Fruit fly (Drosophila melanogaster) whole organism, pupa: ENCODE results near the gene yellow-f.
A peak's percentile ranks its signal among the peaks of the same experiment; 100 is the strongest.

Source experiments
- CG10348 ChIP-seq: fragments of 200-800 bp; sonication (Bioruptor generic); IDR thresholded peaks from 2 replicates; pipeline ENCODE4 v1.3.6; 2022; ENCODE audit warnings: missing biosample characterization, missing genetic modification characterization
- CG12605 ChIP-seq: fragments of 200-800 bp; sonication (Bioruptor generic); IDR thresholded peaks from 2 replicates; pipeline ENCODE4 v1.3.6; 2022; ENCODE audit warnings: missing biosample characterization, missing genetic modification characterization
- CG13204 ChIP-seq: fragments of 200-800 bp; sonication (Bioruptor generic); optimal IDR thresholded peaks from 2 replicates; lab custom pipeline; 2018; ENCODE audit warnings: missing biosample characterization, mild to moderate bottlenecking, missing genetic modification characterization, moderate library complexity
- CG14655 ChIP-seq: fragments of 200-800 bp; sonication (Bioruptor generic); optimal IDR thresholded peaks from 3 replicates; lab custom pipeline; 2017; ENCODE audit warnings: mild to moderate bottlenecking, missing biosample characterization, missing genetic modification reagents, missing genetic modification characterization
- CG15710 ChIP-seq: fragments of 200-800 bp; sonication (Bioruptor generic); optimal IDR thresholded peaks from 2 replicates; lab custom pipeline; 2018; ENCODE audit warnings: missing biosample characterization, mild to moderate bottlenecking, missing genetic modification characterization, moderate library complexity
- CG17806 ChIP-seq: fragments of 200-800 bp; sonication (Bioruptor generic); optimal IDR thresholded peaks from 2 replicates; lab custom pipeline; 2018; ENCODE audit warnings: missing biosample characterization, mild to moderate bottlenecking, missing genetic modification characterization, moderate library complexity
- CG32121 ChIP-seq: fragments of 200-800 bp; sonication (Bioruptor generic); IDR thresholded peaks from 2 replicates; pipeline ENCODE4 v1.3.6; 2022; ENCODE audit warnings: missing biosample characterization, missing genetic modification characterization
- CG34367 ChIP-seq: fragments of 200-800 bp; sonication (Bioruptor generic); optimal IDR thresholded peaks from 2 replicates; lab custom pipeline; 2018; ENCODE audit warnings: missing biosample characterization, mild to moderate bottlenecking, missing genetic modification characterization
- CG4496 ChIP-seq: fragments of 200-800 bp; sonication (Bioruptor generic); IDR thresholded peaks from 3 replicates; pipeline ENCODE4 v1.3.6; 2022; ENCODE audit warnings: missing biosample characterization, missing genetic modification characterization
- CG8159 ChIP-seq: fragments of 200-800 bp; sonication (Bioruptor generic); optimal IDR thresholded peaks from 3 replicates; lab custom pipeline; 2018; ENCODE audit warnings: missing biosample characterization, mild to moderate bottlenecking, missing genetic modification characterization, moderate library complexity
- CG8301 ChIP-seq: fragments of 200-800 bp; sonication (Bioruptor generic); optimal IDR thresholded peaks from 2 replicates; lab custom pipeline; 2018; ENCODE audit warnings: missing biosample characterization, mild to moderate bottlenecking, missing genetic modification characterization
- CG9948 ChIP-seq: fragments of 200-800 bp; sonication (Bioruptor generic); optimal IDR thresholded peaks from 2 replicates; lab custom pipeline; 2018; ENCODE audit warnings: missing biosample characterization, mild to moderate bottlenecking, missing genetic modification characterization, moderate library complexity
- D1 ChIP-seq: fragments of 200-800 bp; sonication (Bioruptor generic); optimal IDR thresholded peaks from 2 replicates; lab custom pipeline; 2018; ENCODE audit warnings: missing biosample characterization, mild to moderate bottlenecking, missing genetic modification characterization, moderate library complexity
- EcR ChIP-seq: fragments of 200-800 bp; sonication (Bioruptor generic); optimal IDR thresholded peaks from 3 replicates; lab custom pipeline; 2019; ENCODE audit warnings: missing biosample characterization, missing genetic modification characterization, mild to moderate bottlenecking, moderate library complexity, missing genetic modification reagents
- Ets98B ChIP-seq: fragments of 200-800 bp; sonication (Bioruptor generic); IDR thresholded peaks from 2 replicates; pipeline ENCODE4 v1.3.6; 2022; ENCODE audit warnings: missing biosample characterization, missing genetic modification characterization
- Pif1A ChIP-seq: fragments of 200-800 bp; sonication (Bioruptor generic); optimal IDR thresholded peaks from 3 replicates; lab custom pipeline; 2016; ENCODE audit warnings: missing biosample characterization, missing genetic modification characterization
- Pif1B ChIP-seq: fragments of 200-800 bp; sonication (Bioruptor generic); optimal IDR thresholded peaks from 3 replicates; lab custom pipeline; 2016; ENCODE audit warnings: missing biosample characterization, missing genetic modification characterization
- Snoo ChIP-seq: fragments of 200-800 bp; sonication (Bioruptor generic); optimal IDR thresholded peaks from 3 replicates; lab custom pipeline; 2017; ENCODE audit warnings: missing biosample characterization, mild to moderate bottlenecking, missing genetic modification characterization, inconsistent platforms
- fd96Ca ChIP-seq: fragments of 200-800 bp; sonication (Bioruptor generic); IDR thresholded peaks from 3 replicates; pipeline ENCODE4 v1.3.6; 2022; ENCODE audit warnings: missing biosample characterization, missing genetic modification characterization
- gl ChIP-seq: fragments of 200-800 bp; sonication (Bioruptor generic); optimal IDR thresholded peaks from 2 replicates; lab custom pipeline; 2018; ENCODE audit warnings: missing biosample characterization, mild to moderate bottlenecking, missing genetic modification characterization
- rn ChIP-seq: fragments of 200-800 bp; sonication (Bioruptor generic); IDR thresholded peaks from 2 replicates; pipeline ENCODE4 v1.3.6; 2022; ENCODE audit warnings: missing biosample characterization, missing genetic modification characterization

Gene yellow-f

DNA sequence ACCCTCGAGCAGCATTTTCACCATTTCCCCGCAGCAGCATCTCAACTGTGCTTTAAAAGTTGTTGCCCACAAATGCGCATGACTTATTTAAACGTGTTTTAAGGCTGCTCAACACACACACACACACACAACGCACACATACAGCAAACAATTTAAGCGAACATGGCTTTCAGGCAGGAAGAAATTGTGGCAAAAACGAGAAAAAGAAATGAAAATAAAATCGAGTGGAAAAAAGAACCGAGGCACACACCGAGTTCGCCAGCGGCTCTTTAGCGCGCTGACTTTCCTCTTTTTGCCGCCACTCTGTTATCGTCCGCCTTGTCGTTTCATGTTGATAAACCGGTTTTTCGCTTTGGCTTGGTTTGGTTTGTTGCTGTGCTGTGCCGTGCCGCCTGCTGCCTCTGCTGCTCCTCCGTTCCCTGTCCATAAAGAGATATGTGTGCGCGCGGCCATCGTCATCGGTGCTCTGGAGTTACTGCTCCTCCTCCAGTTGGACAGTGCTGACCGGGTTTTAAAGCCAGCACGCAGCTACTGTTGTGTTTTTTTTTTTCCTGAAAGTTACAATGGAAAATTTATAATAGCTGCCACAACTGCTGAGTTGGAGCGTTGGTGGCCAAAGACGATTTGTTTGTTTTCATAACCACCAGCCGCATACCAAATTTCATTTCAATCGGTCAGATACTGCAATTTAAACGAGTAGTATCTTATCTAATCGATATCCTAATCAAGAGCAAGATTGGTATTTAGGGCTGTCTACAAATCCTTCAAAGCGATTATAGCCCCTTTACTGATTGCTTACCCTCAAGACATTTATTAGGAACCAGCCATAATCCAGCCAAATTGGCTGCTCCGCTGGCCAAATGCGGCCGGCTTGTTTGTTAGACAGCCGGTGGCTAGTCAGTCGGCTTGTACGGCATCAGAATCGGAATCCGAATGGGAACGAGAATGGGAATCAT, 23.1 kb upstream of the yellow-f start:
- TF ChIP-seq CG8159 (tag; lab: Kevin White, UChicago) (peak; percentile 5), CG4496 (GFP tag; lab: Robert Waterston, UW) (peak; percentile 67; the same call in 2 of the 3 replicates), CG8301 (tag; lab: Kevin White, UChicago) (peak; percentile 2), fd96Ca (GFP tag; lab: Robert Waterston, UW) (no peak), EcR (GFP tag; lab: Kevin White, UChicago) (peak; percentile 85), CG9948 (tag; lab: Kevin White, UChicago) (no peak), CG14655 (GFP tag; lab: Kevin White, UChicago) (peak; percentile 26), CG12605 (GFP tag; lab: Robert Waterston, UW) (peak; percentile 47; the same call in 1 of the 2 replicates), D1 (no peak), CG17806 (tag; lab: Kevin White, UChicago) (no peak), Pif1A (GFP tag; lab: Kevin White, UChicago) (no peak), CG32121 (GFP tag; lab: Robert Waterston, UW) (peak; percentile 38; the same call in 1 of the 2 replicates), CG34367 (tag; lab: Kevin White, UChicago) (peak; percentile 1), Pif1B (GFP tag; lab: Kevin White, UChicago) (no peak), rn (GFP tag; lab: Robert Waterston, UW) (no peak), CG15710 (tag; lab: Kevin White, UChicago) (no peak), Ets98B (0 out of 2 replicates have a peak, but pooled peaks have one; percentile 17), Snoo (no peak), CG13204 (GFP tag; lab: Kevin White, UChicago) (peak; percentile 94), gl (tag; lab: Kevin White, UChicago) (peak; percentile 71)

- peak; percentile 10; the same call in 1 of the 3 replicates for TF ChIP-seq CG4496 (GFP tag; lab: Robert Waterston, UW)
- no peak for TF ChIP-seq CG15710 (tag; lab: Kevin White, UChicago)
- no peak for TF ChIP-seq CG8159 (tag; lab: Kevin White, UChicago)
- no peak for TF ChIP-seq Snoo
Measured at dm6 chr3R:13015402-13015801, 22.4 kb upstream of the yellow-f start.

DNA sequence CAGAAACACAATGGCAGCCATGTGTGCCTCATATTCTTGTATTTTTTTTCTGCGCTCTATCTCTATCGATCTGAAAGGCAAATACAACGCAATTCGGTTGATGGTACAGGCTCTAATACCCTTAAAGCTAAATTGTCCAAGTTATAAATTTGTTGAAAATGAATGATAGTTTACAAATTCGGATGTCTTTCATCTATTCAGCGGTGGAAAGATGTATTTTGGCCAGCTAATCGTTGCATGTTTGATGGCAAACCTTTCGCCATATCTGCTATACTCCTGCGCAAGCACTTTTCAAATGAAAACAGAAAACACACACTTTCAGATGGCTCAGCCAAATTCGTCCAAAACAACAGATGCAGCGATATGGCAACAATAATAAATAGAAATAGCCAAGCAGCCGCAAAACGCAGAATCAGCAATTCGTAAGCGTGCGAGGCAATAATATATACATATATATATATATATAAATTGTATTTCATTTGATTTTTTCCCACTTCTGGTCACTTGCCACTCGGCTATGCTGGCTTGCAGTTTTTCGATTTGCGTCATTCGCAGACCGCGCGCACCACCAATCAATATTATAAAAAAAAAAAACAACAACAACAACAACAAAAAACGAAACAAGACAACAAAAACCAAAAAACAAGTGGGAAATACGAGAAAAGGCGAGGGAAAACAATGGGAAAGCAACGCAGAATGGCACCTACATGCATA, 21.3 kb upstream of the yellow-f start:
- TF ChIP-seq rn (GFP tag; lab: Robert Waterston, UW), result 0 out of 2 replicates have a peak, but pooled peaks have one; percentile 30
- TF ChIP-seq Ets98B, result peak; percentile 34
- 0 out of 2 replicates have a peak, but pooled peaks have one; percentile 9 for TF ChIP-seq CG12605 (GFP tag; lab: Robert Waterston, UW)
- TF ChIP-seq Snoo, result no peak
- peak; percentile 58 for TF ChIP-seq CG4496 (GFP tag; lab: Robert Waterston, UW)
- TF ChIP-seq CG32121 (GFP tag; lab: Robert Waterston, UW), result peak; percentile 54; the same call in 1 of the 2 replicates
- TF ChIP-seq D1, result no peak
- no peak for TF ChIP-seq EcR (GFP tag; lab: Kevin White, UChicago)
- TF ChIP-seq CG14655 (GFP tag; lab: Kevin White, UChicago), result peak; percentile 22
- TF ChIP-seq CG10348 (GFP tag; lab: Robert Waterston, UW), result no peak
- peak; percentile 48; the same call in 2 of the 3 replicates for TF ChIP-seq fd96Ca (GFP tag; lab: Robert Waterston, UW)

DNA sequence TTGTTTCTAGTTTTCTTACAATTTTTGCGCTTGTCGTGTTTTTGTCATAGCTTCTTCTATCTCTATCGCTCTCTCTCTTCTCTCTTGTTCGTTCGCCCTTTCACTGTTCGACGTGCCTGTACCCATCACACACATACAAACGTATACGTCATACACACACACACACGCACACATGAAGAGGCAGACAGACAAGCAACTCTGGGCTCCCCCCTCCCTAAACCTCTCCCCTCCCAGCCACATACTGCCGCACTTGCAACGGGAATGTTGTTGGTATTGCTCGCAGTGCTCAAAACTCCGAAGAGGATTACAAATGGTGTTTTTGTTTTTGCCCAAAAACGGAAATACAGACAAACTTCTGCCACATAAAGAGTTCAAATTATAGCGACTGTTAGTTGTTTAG, 20.0 kb upstream of the yellow-f start:
- TF ChIP-seq CG10348 (GFP tag; lab: Robert Waterston, UW) (no peak), CG15710 (tag; lab: Kevin White, UChicago) (no peak), CG32121 (GFP tag; lab: Robert Waterston, UW) (0 out of 2 replicates have a peak, but pooled peaks have one; percentile 14), gl (tag; lab: Kevin White, UChicago) (no peak), CG8159 (tag; lab: Kevin White, UChicago) (no peak), CG4496 (GFP tag; lab: Robert Waterston, UW) (0 out of 3 replicates have a peak, but pooled peaks have one; percentile 16), Pif1A (GFP tag; lab: Kevin White, UChicago) (no peak), CG17806 (tag; lab: Kevin White, UChicago) (no peak), D1 (no peak), fd96Ca (GFP tag; lab: Robert Waterston, UW) (peak; percentile 32; the same call in 1 of the 3 replicates), rn (GFP tag; lab: Robert Waterston, UW) (no peak), CG13204 (GFP tag; lab: Kevin White, UChicago) (peak; percentile 70), Pif1B (GFP tag; lab: Kevin White, UChicago) (no peak), CG9948 (tag; lab: Kevin White, UChicago) (no peak), CG14655 (GFP tag; lab: Kevin White, UChicago) (no peak), CG12605 (GFP tag; lab: Robert Waterston, UW) (peak; percentile 18; the same call in 1 of the 2 replicates), Ets98B (no peak), Snoo (no peak), CG8301 (tag; lab: Kevin White, UChicago) (no peak)

DNA sequence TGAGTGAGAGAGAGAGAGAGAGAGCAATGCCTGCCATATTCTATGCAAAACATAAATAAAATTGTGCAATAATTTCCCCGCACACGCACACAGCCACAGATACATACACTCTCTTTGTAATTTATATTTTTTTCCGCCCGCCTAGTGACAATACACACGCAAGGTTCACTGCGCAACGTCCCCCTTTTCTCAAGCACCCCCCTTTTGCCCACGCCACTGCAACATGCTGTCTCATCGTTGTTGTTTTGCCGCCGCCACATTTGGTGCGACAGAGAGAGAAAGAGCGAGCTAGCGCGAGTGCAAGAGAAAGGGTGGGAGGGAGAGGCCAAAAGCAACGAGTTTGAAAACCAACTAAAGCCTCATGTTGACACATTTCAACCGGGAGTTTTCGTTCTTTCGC, 19.4 kb upstream of the yellow-f start:
- peak; percentile 75 for TF ChIP-seq Pif1A (GFP tag; lab: Kevin White, UChicago)
- TF ChIP-seq Snoo, result peak; percentile 47
- peak; percentile 58 for TF ChIP-seq gl (tag; lab: Kevin White, UChicago)
- peak; percentile 63 for TF ChIP-seq Pif1B (GFP tag; lab: Kevin White, UChicago)
- peak; percentile 65 for TF ChIP-seq CG15710 (tag; lab: Kevin White, UChicago)
- TF ChIP-seq rn (GFP tag; lab: Robert Waterston, UW), result peak; percentile 43; the same call in 1 of the 2 replicates
- TF ChIP-seq CG34367 (tag; lab: Kevin White, UChicago), result peak; percentile 53
- TF ChIP-seq CG13204 (GFP tag; lab: Kevin White, UChicago), result peak; percentile 47
- peak; percentile 56 for TF ChIP-seq CG17806 (tag; lab: Kevin White, UChicago)
- TF ChIP-seq EcR (GFP tag; lab: Kevin White, UChicago), result peak; percentile 72
- TF ChIP-seq fd96Ca (GFP tag; lab: Robert Waterston, UW), result peak; percentile 90
- peak; percentile 68 for TF ChIP-seq CG8159 (tag; lab: Kevin White, UChicago)
- TF ChIP-seq D1, result no peak
- peak; percentile 91 for TF ChIP-seq CG32121 (GFP tag; lab: Robert Waterston, UW)
- TF ChIP-seq CG10348 (GFP tag; lab: Robert Waterston, UW), result peak; percentile 48; the same call in 1 of the 2 replicates
- TF ChIP-seq CG9948 (tag; lab: Kevin White, UChicago), result peak; percentile 47
- TF ChIP-seq CG4496 (GFP tag; lab: Robert Waterston, UW), result peak; percentile 91
- peak; percentile 73; the same call in 1 of the 2 replicates for TF ChIP-seq CG12605 (GFP tag; lab: Robert Waterston, UW)
- peak; percentile 89 for TF ChIP-seq Ets98B
- no peak for TF ChIP-seq CG14655 (GFP tag; lab: Kevin White, UChicago)
- peak; percentile 60 for TF ChIP-seq CG8301 (tag; lab: Kevin White, UChicago)
